Fruit fly (Drosophila melanogaster): ENCODE data around the gene CG43336.

CG43336 gene

DNA sequence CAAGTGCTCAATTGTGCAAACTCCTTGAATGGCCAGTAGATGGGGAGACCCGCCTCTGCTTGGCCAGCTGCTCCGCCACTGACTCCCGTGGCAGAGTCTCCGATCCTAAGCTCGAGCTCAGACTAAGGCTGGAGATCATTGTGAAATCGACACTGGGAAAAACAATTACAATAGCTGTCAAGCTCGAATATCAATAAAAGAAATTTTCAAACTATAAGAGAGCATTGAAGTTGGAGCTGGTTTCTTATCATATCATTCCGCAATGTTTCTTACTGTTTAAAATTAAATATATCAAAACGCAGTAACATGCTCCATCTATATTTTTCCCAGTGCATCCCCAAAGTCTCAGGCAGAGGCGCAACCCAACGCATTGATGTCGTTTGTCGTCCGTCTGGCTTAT lies 5.8 kb downstream of the CG43336 start (continued):
- TF ChIP-seq chn (GFP tag; optimal IDR thresholded peaks at IDR 0.05): peak; percentile 48
- no peak for TF ChIP-seq CG3847 (GFP tag; IDR thresholded peaks at IDR 0.05)
- TF ChIP-seq Hey (tag; optimal IDR thresholded peaks at IDR 0.05): no peak
- TF ChIP-seq dan (GFP tag; IDR thresholded peaks at IDR 0.05): peak; percentile 70
- no peak for TF ChIP-seq CG12769 (tag; optimal IDR thresholded peaks at IDR 0.05)
- TF ChIP-seq Hand (GFP tag; optimal IDR thresholded peaks at IDR 0.05): no peak
- no peak for TF ChIP-seq Bdp1 (GFP tag; optimal IDR thresholded peaks at IDR 0.05)
- TF ChIP-seq Antp (GFP tag; optimal IDR thresholded peaks at IDR 0.05): peak; percentile 4
- peak; percentile 22 for TF ChIP-seq CG1603 (tag; optimal IDR thresholded peaks at IDR 0.05)
- TF ChIP-seq CG17568 (GFP tag; optimal IDR thresholded peaks at IDR 0.05): no peak
- TF ChIP-seq z (GFP tag; IDR thresholded peaks at IDR 0.05): no peak
- no peak for TF ChIP-seq CG2116 (GFP tag; optimal IDR thresholded peaks at IDR 0.05)
- no peak for TF ChIP-seq org-1 (GFP tag; optimal IDR thresholded peaks at IDR 0.05)
- peak; percentile 87 for TF ChIP-seq Ets65A (GFP tag)
- no peak for TF ChIP-seq CG7987 (GFP tag; optimal IDR thresholded peaks at IDR 0.05)
- TF ChIP-seq CG6254 (GFP tag; optimal IDR thresholded peaks at IDR 0.05): peak; percentile 45
- TF ChIP-seq nmo (GFP tag; optimal IDR thresholded peaks at IDR 0.05): peak; percentile 54
- TF ChIP-seq ERR (GFP tag; optimal IDR thresholded peaks at IDR 0.05): no peak
- TF ChIP-seq CG8290 (GFP tag; optimal IDR thresholded peaks at IDR 0.05): peak; percentile 12
- TF ChIP-seq CG8290 (tag; optimal IDR thresholded peaks at IDR 0.05): no peak
- no peak for TF ChIP-seq NFAT (GFP tag; IDR thresholded peaks at IDR 0.05)
- peak; percentile 79 for TF ChIP-seq CG10267 (tag; optimal IDR thresholded peaks at IDR 0.05)
- TF ChIP-seq HmgZ (tag; optimal IDR thresholded peaks at IDR 0.05): no peak
- TF ChIP-seq CG1602 (GFP tag; optimal IDR thresholded peaks at IDR 0.05): peak; percentile 31
- TF ChIP-seq kni (GFP tag; optimal IDR thresholded peaks at IDR 0.05): no peak
- TF ChIP-seq Dbx (GFP tag; IDR thresholded peaks at IDR 0.05): no peak
- peak; percentile 1 for TF ChIP-seq mam (GFP tag; optimal IDR thresholded peaks at IDR 0.05)
- no peak for TF ChIP-seq hbn (GFP tag; IDR thresholded peaks at IDR 0.05; ENCODE audit: partially characterized antibody)
- peak; percentile 92 for TF ChIP-seq CG9727 (GFP tag; optimal IDR thresholded peaks at IDR 0.05)
- peak; percentile 41 for TF ChIP-seq stwl (tag; optimal IDR thresholded peaks at IDR 0.05)
- TF ChIP-seq CG14050 (GFP tag; IDR thresholded peaks at IDR 0.05): no peak
- TF ChIP-seq CG2202 (tag; optimal IDR thresholded peaks at IDR 0.05): peak; percentile 24
- TF ChIP-seq ind (GFP tag; optimal IDR thresholded peaks at IDR 0.05): no peak
- no peak for TF ChIP-seq CG3065 (GFP tag; optimal IDR thresholded peaks at IDR 0.05)
- no peak for TF ChIP-seq abd-A (tag; optimal IDR thresholded peaks at IDR 0.05)
- TF ChIP-seq C15 (GFP tag; IDR thresholded peaks at IDR 0.05): no peak
- 0 out of 3 replicates have a peak, but pooled peaks have one; percentile 49 for TF ChIP-seq CG2199 (GFP tag; IDR thresholded peaks at IDR 0.05)
- no peak for TF ChIP-seq NK7.1 (GFP tag; optimal IDR thresholded peaks at IDR 0.05)
- no peak for TF ChIP-seq Tbp (GFP tag; optimal IDR thresholded peaks at IDR 0.05)
- no peak for TF ChIP-seq Dip3 (GFP tag; optimal IDR thresholded peaks at IDR 0.05)
- TF ChIP-seq CG3995 (GFP tag; optimal IDR thresholded peaks at IDR 0.05): no peak
- peak; percentile 17 for TF ChIP-seq lbe (GFP tag; optimal IDR thresholded peaks at IDR 0.05)
- no peak for TF ChIP-seq CG12236 (GFP tag; optimal IDR thresholded peaks at IDR 0.05)
- no peak for TF ChIP-seq Ets97D (GFP tag; optimal IDR thresholded peaks at IDR 0.05)
- no peak for TF ChIP-seq CG9932 (GFP tag; IDR thresholded peaks at IDR 0.05)
- TF ChIP-seq CG9609 (GFP tag; optimal IDR thresholded peaks at IDR 0.05): peak; percentile 17
- peak; percentile 13 for TF ChIP-seq CG12155 (GFP tag; optimal IDR thresholded peaks at IDR 0.05)
- TF ChIP-seq CG12104 (GFP tag; optimal IDR thresholded peaks at IDR 0.05): no peak
- no peak for TF ChIP-seq CG14014 (GFP tag; IDR thresholded peaks at IDR 0.05)
- no peak for TF ChIP-seq CG9215 (GFP tag; IDR thresholded peaks at IDR 0.05)
- peak; percentile 52 for TF ChIP-seq Usf (GFP tag; optimal IDR thresholded peaks at IDR 0.05)
- TF ChIP-seq CG3407 (GFP tag; optimal IDR thresholded peaks at IDR 0.05): no peak
- no peak for TF ChIP-seq fd64A (GFP tag; optimal IDR thresholded peaks at IDR 0.05)
